Worm (Caenorhabditis elegans) whole organism, L4 larva: ENCODE data around the gene F07A11.4.

ENCODE experiments used
- D1046.2 ChIP-seq: fragments of 200-800 bp; sonication (Bioruptor generic); IDR thresholded peaks from 2 replicates; pipeline ENCODE4 v1.3.6; 2022; ENCODE audit warnings: missing genetic modification characterization, missing compliant biosample characterization
- F26F4.8 ChIP-seq: fragments of 200-800 bp; sonication (Bioruptor generic); conservative IDR thresholded peaks from 2 replicates; pipeline ENCODE4 v1.3.6; 2022; ENCODE audit warnings: missing genetic modification characterization, missing compliant biosample characterization
- F44E2.7 ChIP-seq: fragments of 200-800 bp; sonication (Bioruptor generic); IDR thresholded peaks from 2 replicates; pipeline ENCODE4 v2.1.2; 2022; ENCODE audit warnings: missing genetic modification characterization, missing compliant biosample characterization
- F49E8.2 ChIP-seq: sonication (generic microtip); optimal IDR thresholded peaks from 2 replicates; lab custom pipeline; 2016; ENCODE audit warnings: missing compliant biosample characterization, mild to moderate bottlenecking, missing genetic modification characterization, borderline replicate concordance
- T26A8.4 ChIP-seq: fragments of 200-800 bp; sonication (Bioruptor generic); IDR thresholded peaks from 2 replicates; pipeline ENCODE4 v1.3.6; 2022; ENCODE audit warnings: missing genetic modification characterization, missing compliant biosample characterization
- Y48G9A.11 ChIP-seq: fragments of 200-800 bp; sonication (Bioruptor generic); IDR thresholded peaks from 2 replicates; pipeline ENCODE4 v1.3.6; 2022; ENCODE audit warnings: missing genetic modification reagents, missing genetic modification characterization, missing compliant biosample characterization
- Y5F2A.4 ChIP-seq: fragments of 200-800 bp; sonication (Bioruptor generic); optimal IDR thresholded peaks from 2 replicates; lab custom pipeline; 2018; ENCODE audit warnings: mild to moderate bottlenecking, missing genetic modification characterization, missing compliant biosample characterization
- Y75B8A.6 ChIP-seq: fragments of 200-800 bp; sonication (Bioruptor generic); IDR thresholded peaks from 2 replicates; pipeline ENCODE4 v1.3.6; 2022; ENCODE audit warnings: missing genetic modification reagents, missing genetic modification characterization, missing compliant biosample characterization
- ZK337.2 ChIP-seq: fragments of 200-800 bp; sonication (Bioruptor generic); IDR thresholded peaks from 2 replicates; pipeline ENCODE4 v1.3.6; 2022; ENCODE audit warnings: missing genetic modification reagents, missing genetic modification characterization, missing compliant biosample characterization
- ZK546.5 ChIP-seq, 2 experiments: sonication (generic microtip); optimal IDR thresholded peaks; 2 replicates each; lab custom pipeline; 2017; ENCODE audit warnings: missing biosample characterization in 2 of 2, missing genetic modification characterization in 2 of 2
- ama-1 ChIP-seq: fragments of 150-350 bp; optimal IDR thresholded peaks from 2 replicates; lab custom pipeline; 2014; ENCODE audit warnings: inconsistent platforms, mixed read lengths
- ceh-20 ChIP-seq: fragments of 200-800 bp; sonication (Bioruptor generic); IDR thresholded peaks from 2 replicates; pipeline ENCODE4 v1.3.6; 2022; ENCODE audit warnings: missing genetic modification reagents, missing genetic modification characterization, missing compliant biosample characterization
- ceh-32 ChIP-seq: sonication (generic microtip); optimal IDR thresholded peaks from 2 replicates; lab custom pipeline; 2016; ENCODE audit warnings: mild to moderate bottlenecking, missing genetic modification characterization, missing compliant biosample characterization; ENCODE audit not compliant: poor library complexity
- ceh-44 ChIP-seq: fragments of 200-800 bp; sonication (Bioruptor generic); IDR thresholded peaks from 2 replicates; pipeline ENCODE4 v1.3.6; 2022; ENCODE audit warnings: missing genetic modification reagents, missing genetic modification characterization, missing compliant biosample characterization
- ceh-82 ChIP-seq: sonication (generic microtip); optimal IDR thresholded peaks from 2 replicates; lab custom pipeline; 2017; ENCODE audit warnings: missing biosample characterization, missing genetic modification characterization
- ces-1 ChIP-seq: fragments of 150-350 bp; sonication (generic microtip); optimal IDR thresholded peaks from 4 replicates; lab custom pipeline; 2014; ENCODE audit warnings: missing biosample characterization, missing genetic modification reagents, missing genetic modification characterization
- cey-2 ChIP-seq: sonication (generic microtip); optimal IDR thresholded peaks from 3 replicates; lab custom pipeline; 2017; ENCODE audit warnings: missing genetic modification characterization, mild to moderate bottlenecking, missing compliant biosample characterization, antibody characterized with exemption, borderline replicate concordance; ENCODE audit not compliant: insufficient read depth
- ctbp-1 ChIP-seq: fragments of 200-800 bp; sonication (Bioruptor generic); IDR thresholded peaks from 2 replicates; pipeline ENCODE4 v1.3.6; 2022; ENCODE audit warnings: missing genetic modification reagents, missing genetic modification characterization, missing compliant biosample characterization
- daf-19 ChIP-seq: fragments of 200-800 bp; sonication (Bioruptor generic); conservative IDR thresholded peaks from 2 replicates; pipeline ENCODE4 v1.3.6; 2022; ENCODE audit warnings: missing genetic modification characterization, missing compliant biosample characterization
- dmd-6 ChIP-seq: fragments of 200-800 bp; sonication (Bioruptor generic); IDR thresholded peaks from 2 replicates; pipeline ENCODE4 v1.3.6; 2022; ENCODE audit warnings: missing genetic modification reagents, missing genetic modification characterization, missing compliant biosample characterization
- dpl-1 ChIP-seq: fragments of 150-350 bp; optimal IDR thresholded peaks from 2 replicates; lab custom pipeline; 2014; ENCODE audit warnings: missing biosample characterization, missing genetic modification reagents, missing genetic modification characterization
- dve-1 ChIP-seq: sonication (generic microtip); optimal IDR thresholded peaks from 2 replicates; lab custom pipeline; 2017; ENCODE audit warnings: antibody characterized with exemption, mild to moderate bottlenecking, missing genetic modification characterization, missing compliant biosample characterization; ENCODE audit not compliant: insufficient read depth
- fkh-10 ChIP-seq: fragments of 150-350 bp; optimal IDR thresholded peaks from 2 replicates; lab custom pipeline; 2014; ENCODE audit warnings: missing biosample characterization, missing genetic modification reagents, missing genetic modification characterization
- hif-1 ChIP-seq, 2 experiments: sonication (generic microtip); optimal IDR thresholded peaks; 2 replicates each; lab custom pipeline; 2016 to 2017; ENCODE audit warnings: missing compliant biosample characterization in 2 of 2, missing genetic modification characterization in 2 of 2, missing genetic modification reagents in 2 of 2, missing genotype in 2 of 2, mild to moderate bottlenecking in 1 of 2
- lim-7 ChIP-seq: fragments of 200-800 bp; sonication (Bioruptor generic); IDR thresholded peaks from 2 replicates; pipeline ENCODE4 v1.3.6; 2022; ENCODE audit warnings: missing genetic modification characterization, missing compliant biosample characterization
- lin-1 ChIP-seq: fragments of 200-800 bp; sonication (Bioruptor generic); IDR thresholded peaks from 2 replicates; pipeline ENCODE4 v1.3.6; 2022; ENCODE audit warnings: missing genetic modification reagents, missing genetic modification characterization, missing compliant biosample characterization
- lin-38 ChIP-seq: fragments of 200-800 bp; sonication (Bioruptor generic); IDR thresholded peaks from 2 replicates; pipeline ENCODE4 v1.3.6; 2022; ENCODE audit warnings: missing genetic modification reagents, missing genetic modification characterization, missing compliant biosample characterization
- madf-9 ChIP-seq: fragments of 200-800 bp; sonication (Bioruptor generic); conservative IDR thresholded peaks from 2 replicates; pipeline ENCODE4 v1.3.6; 2022; ENCODE audit warnings: missing genetic modification reagents, missing genetic modification characterization, missing compliant biosample characterization
- mxl-2 ChIP-seq: fragments of 200-800 bp; sonication (Bioruptor generic); conservative IDR thresholded peaks from 2 replicates; pipeline ENCODE4 v1.3.6; 2022; ENCODE audit warnings: missing genetic modification reagents, missing genetic modification characterization, missing compliant biosample characterization
- nhr-11 ChIP-seq: fragments of 150-350 bp; optimal IDR thresholded peaks from 2 replicates; lab custom pipeline; 2014; ENCODE audit warnings: missing biosample characterization, missing genetic modification characterization
- nhr-111 ChIP-seq: fragments of 200-800 bp; sonication (Bioruptor generic); optimal IDR thresholded peaks from 2 replicates; lab custom pipeline; 2018; ENCODE audit warnings: mild to moderate bottlenecking, missing genetic modification characterization, missing compliant biosample characterization
- nhr-237 ChIP-seq: sonication (generic microtip); optimal IDR thresholded peaks from 2 replicates; lab custom pipeline; 2017; ENCODE audit warnings: missing biosample characterization, missing genetic modification characterization
- nhr-25 ChIP-seq: sonication (generic microtip); optimal IDR thresholded peaks from 2 replicates; lab custom pipeline; 2017; ENCODE audit warnings: missing genetic modification characterization, mild to moderate bottlenecking, missing compliant biosample characterization, antibody characterized with exemption, moderate library complexity, borderline replicate concordance; ENCODE audit not compliant: insufficient read depth
- nhr-48 ChIP-seq: sonication (generic microtip); optimal IDR thresholded peaks from 2 replicates; lab custom pipeline; 2016; ENCODE audit warnings: mild to moderate bottlenecking, missing genetic modification characterization, missing compliant biosample characterization
- nhr-6 ChIP-seq: fragments of 150-350 bp; optimal IDR thresholded peaks from 2 replicates; lab custom pipeline; 2014; ENCODE audit warnings: missing biosample characterization, missing genetic modification characterization
- pha-4 ChIP-seq, 2 experiments: fragments of 150-350 bp in 1 of 2; fragments of 200-800 bp in 1 of 2; sonication (Bioruptor generic) in 1 of 2; IDR thresholded peaks in 1 of 2; optimal IDR thresholded peaks in 1 of 2; 2 replicates each; pipeline versions ENCODE4 v1.3.6 to Lab custom; 2014 to 2022; ENCODE audit warnings: missing genetic modification characterization in 2 of 2, missing genetic modification reagents in 2 of 2, missing biosample characterization in 1 of 2, missing compliant biosample characterization in 1 of 2
- php-3 ChIP-seq: fragments of 200-800 bp; sonication (Bioruptor generic); IDR thresholded peaks from 2 replicates; pipeline ENCODE4 v1.3.6; 2022; ENCODE audit warnings: missing genetic modification reagents, missing genetic modification characterization, missing compliant biosample characterization
- rbr-2 ChIP-seq: sonication (generic microtip); optimal IDR thresholded peaks from 2 replicates; lab custom pipeline; 2016; ENCODE audit warnings: missing genotype, missing genetic modification characterization, missing compliant biosample characterization
- skn-1 ChIP-seq: fragments of 150-350 bp; optimal IDR thresholded peaks from 2 replicates; lab custom pipeline; 2014; ENCODE audit warnings: missing biosample characterization, missing genetic modification characterization
- snpc-1.2 ChIP-seq: fragments of 200-800 bp; sonication (Bioruptor generic); IDR thresholded peaks from 2 replicates; pipeline ENCODE4 v1.3.6; 2022; ENCODE audit warnings: missing genetic modification reagents, missing genetic modification characterization, missing compliant biosample characterization
- spr-1 ChIP-seq: sonication (generic microtip); optimal IDR thresholded peaks from 2 replicates; lab custom pipeline; 2016; ENCODE audit warnings: mild to moderate bottlenecking, missing genetic modification characterization, missing compliant biosample characterization
- spr-3 ChIP-seq: fragments of 200-800 bp; sonication (Bioruptor generic); optimal IDR thresholded peaks from 2 replicates; lab custom pipeline; 2018; ENCODE audit warnings: mild to moderate bottlenecking, missing genetic modification characterization, missing compliant biosample characterization
- tag-97 ChIP-seq: fragments of 200-800 bp; sonication (Bioruptor generic); IDR thresholded peaks from 2 replicates; pipeline ENCODE4 v1.3.6; 2022; ENCODE audit warnings: missing genetic modification characterization, missing compliant biosample characterization
- unc-39 ChIP-seq: sonication (generic microtip); optimal IDR thresholded peaks from 2 replicates; lab custom pipeline; 2017; ENCODE audit warnings: missing biosample characterization, missing genetic modification characterization
- unc-62 ChIP-seq, 3 experiments: fragments of 150-350 bp in 1 of 3; sonication (generic microtip); optimal IDR thresholded peaks in 2 of 3; peaks in 1 of 3; 1 replicate in 1 of 3; 2 replicates in 2 of 3; lab custom pipeline; 2014 to 2017; ENCODE audit warnings: missing biosample characterization in 3 of 3, missing genetic modification characterization in 3 of 3, missing genetic modification reagents in 3 of 3, missing genotype in 1 of 3
- vab-7 ChIP-seq: fragments of 200-800 bp; sonication (Bioruptor generic); IDR thresholded peaks from 2 replicates; pipeline ENCODE4 v1.3.6; 2022; ENCODE audit warnings: missing genetic modification reagents, missing genetic modification characterization, missing compliant biosample characterization
- zfp-2 ChIP-seq: sonication (generic microtip); optimal IDR thresholded peaks from 2 replicates; lab custom pipeline; 2016; ENCODE audit warnings: mild to moderate bottlenecking, missing genetic modification characterization, missing compliant biosample characterization
- zip-11 ChIP-seq: fragments of 200-800 bp; sonication (Bioruptor generic); IDR thresholded peaks from 2 replicates; pipeline ENCODE4 v1.3.6; 2022; ENCODE audit warnings: missing genetic modification characterization, missing compliant biosample characterization

The F07A11.4 gene

DNA sequence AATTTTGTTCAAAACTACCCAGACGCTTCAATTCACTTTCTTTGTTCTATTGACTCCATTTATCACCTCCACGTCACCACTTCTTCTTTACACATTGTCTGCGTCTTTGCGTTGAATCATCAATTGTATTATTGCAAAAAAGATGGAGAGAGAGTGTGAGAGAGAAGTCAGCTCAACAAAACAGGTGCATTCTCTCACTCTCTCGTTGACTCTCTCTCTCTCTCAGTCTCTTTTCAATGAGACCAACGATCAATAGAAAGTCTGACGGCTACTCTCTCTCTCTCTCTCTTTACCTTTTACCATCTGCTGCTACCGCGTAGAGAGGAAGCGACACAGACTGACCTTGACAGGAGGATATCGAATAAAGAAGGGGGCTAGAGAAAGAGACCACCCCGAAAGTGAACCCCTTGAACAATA is 34.9 kb downstream of the F07A11.4 start (continued):
- TF ChIP-seq mxl-2 (GFP tag; lab: Robert Waterston, UW): 0 out of 2 replicates have a peak, but pooled peaks have one; percentile 57
- TF ChIP-seq fkh-10 (GFP tag; lab: Kevin White, UChicago): peak; percentile 37
- TF ChIP-seq rbr-2 (tag; lab: Kevin White, UChicago): peak; percentile 80
- TF ChIP-seq nhr-48: peak; percentile 92
- TF ChIP-seq ZK337.2: no peak
- TF ChIP-seq snpc-1.2 (GFP tag; lab: Robert Waterston, UW): 0 out of 2 replicates have a peak, but pooled peaks have one; percentile 28
- 0 out of 2 replicates have a peak, but pooled peaks have one; percentile 64 for TF ChIP-seq Y75B8A.6 (GFP tag; lab: Robert Waterston, UW)
- TF ChIP-seq nhr-111 (GFP tag; lab: Kevin White, UChicago): no peak
- TF ChIP-seq ZK546.5 (tag; optimal IDR thresholded peaks at IDR 0.05; lab: Kevin White, UChicago): no peak
- no peak for TF ChIP-seq daf-19
- TF ChIP-seq D1046.2 (GFP tag; lab: Robert Waterston, UW): no peak
- TF ChIP-seq spr-3: no peak
- peak; percentile 67 for TF ChIP-seq cey-2 (tag; lab: Kevin White, UChicago)
- TF ChIP-seq lin-1 (GFP tag; lab: Robert Waterston, UW): 0 out of 2 replicates have a peak, but pooled peaks have one; percentile 15
- TF ChIP-seq dve-1 (tag; lab: Kevin White, UChicago): peak; percentile 89
- no peak for TF ChIP-seq unc-39
- no peak for TF ChIP-seq skn-1
- TF ChIP-seq ceh-32 (tag; lab: Kevin White, UChicago): no peak
- no peak for TF ChIP-seq Y5F2A.4 (GFP tag; lab: Kevin White, UChicago)
- 0 out of 2 replicates have a peak, but pooled peaks have one; percentile 4 for TF ChIP-seq lim-7 (GFP tag; lab: Robert Waterston, UW)
- TF ChIP-seq ctbp-1: 0 out of 2 replicates have a peak, but pooled peaks have one; percentile 30
- no peak; the same call in 1 of the 2 replicates for TF ChIP-seq madf-9 (GFP tag; lab: Robert Waterston, UW)
- no peak for TF ChIP-seq ceh-82 (tag; lab: Kevin White, UChicago)
- no peak for TF ChIP-seq Y48G9A.11 (GFP tag; lab: Robert Waterston, UW)
- no peak for TF ChIP-seq zip-11 (GFP tag; lab: Robert Waterston, UW)
- TF ChIP-seq vab-7 (GFP tag; lab: Robert Waterston, UW): no peak
- TF ChIP-seq php-3 (GFP tag; lab: Robert Waterston, UW): 0 out of 2 replicates have a peak, but pooled peaks have one; percentile 45
- 0 out of 2 replicates have a peak, but pooled peaks have one; percentile 6 for TF ChIP-seq ceh-20 (GFP tag; lab: Robert Waterston, UW)
- peak; percentile 74; the same call in 1 of the 2 replicates for TF ChIP-seq pha-4 (GFP tag; IDR thresholded peaks at IDR 0.05; lab: Robert Waterston, UW)
- TF ChIP-seq pha-4 (tag; optimal IDR thresholded peaks at IDR 0.05; lab: Kevin White, UChicago): peak; percentile 97
- no peak for TF ChIP-seq ceh-44
- TF ChIP-seq F26F4.8 (GFP tag; lab: Robert Waterston, UW): no peak
- 0 out of 2 replicates have a peak, but pooled peaks have one; percentile 21 for TF ChIP-seq F44E2.7 (GFP tag; lab: Robert Waterston, UW)
- peak in 1 of 2 experiments; percentile 100 for TF ChIP-seq unc-62 (GFP tag; optimal IDR thresholded peaks at IDR 0.05 in 1 of 2; lab: Kevin White, UChicago)
- TF ChIP-seq unc-62 (tag; optimal IDR thresholded peaks at IDR 0.05; lab: Kevin White, UChicago): no peak
- peak; percentile 88 for TF ChIP-seq ama-1 (lab: Kevin White, UChicago)
- peak; percentile 45; the same call in 1 of the 2 replicates for TF ChIP-seq lin-38 (GFP tag; lab: Robert Waterston, UW)
- peak; percentile 96 for TF ChIP-seq nhr-6 (tag; lab: Kevin White, UChicago)
- TF ChIP-seq spr-1 (tag; lab: Kevin White, UChicago): peak; percentile 49
- peak; percentile 14 for TF ChIP-seq ces-1 (GFP tag; lab: Kevin White, UChicago)
- TF ChIP-seq tag-97: no peak
- peak in 1 of 2 experiments; percentile 36 for TF ChIP-seq hif-1 (tag; optimal IDR thresholded peaks at IDR 0.05; lab: Kevin White, UChicago)
- peak; percentile 75 for TF ChIP-seq T26A8.4 (GFP tag; lab: Robert Waterston, UW)
- peak; percentile 85 for TF ChIP-seq dmd-6
- TF ChIP-seq F49E8.2 (tag; lab: Kevin White, UChicago): no peak
- TF ChIP-seq nhr-11 (tag; lab: Kevin White, UChicago): peak; percentile 86
- TF ChIP-seq nhr-237: peak; percentile 9
- TF ChIP-seq dpl-1 (GFP tag; lab: Kevin White, UChicago): peak; percentile 32
- peak; percentile 94 for TF ChIP-seq nhr-25 (tag; lab: Kevin White, UChicago)
- TF ChIP-seq zfp-2 (tag; lab: Kevin White, UChicago): no peak
